Worm (Caenorhabditis elegans): ENCODE results near the gene C25E10.10.

DNA sequence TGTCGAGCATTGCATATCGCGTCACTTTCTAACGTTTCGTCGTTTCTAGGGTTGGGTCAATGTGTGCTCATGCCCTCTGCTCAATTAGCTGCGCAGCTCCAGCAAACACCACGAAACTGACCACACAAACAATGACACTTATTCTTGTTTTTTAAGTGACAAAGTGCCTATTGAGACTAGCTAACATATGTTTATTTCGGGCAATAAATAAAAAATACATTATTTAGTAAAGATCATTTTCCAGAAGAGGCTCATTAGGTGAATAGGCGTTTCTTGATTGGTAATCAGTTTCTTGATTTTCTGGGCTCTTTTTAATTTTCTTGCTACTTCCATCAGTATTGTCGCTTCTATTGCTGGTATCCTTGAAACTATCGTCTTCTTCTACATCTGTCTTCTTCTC, 13.5 kb upstream of the C25E10.10 start, which contains the start of gene T27E4.5:
- TF ChIP-seq pes-1 (GFP tag; IDR thresholded peaks at IDR 0.05) (no peak), ama-1 (optimal IDR thresholded peaks at IDR 0.05) (no peak), ceh-36 (tag; optimal IDR thresholded peaks at IDR 0.05) (no peak), aly-1 (tag; optimal IDR thresholded peaks at IDR 0.05) (no peak), ceh-13 (GFP tag; optimal IDR thresholded peaks at IDR 0.05) (no peak), F13C5.2 (tag; optimal IDR thresholded peaks at IDR 0.05) (no peak), flt-1 (GFP tag; IDR thresholded peaks at IDR 0.05) (no peak), tra-4 (tag; optimal IDR thresholded peaks at IDR 0.05) (no peak), hmbx-1 (tag; optimal IDR thresholded peaks at IDR 0.05) (no peak), hmg-4 (GFP tag; optimal IDR thresholded peaks at IDR 0.05) (no peak), scrt-1 (GFP tag; IDR thresholded peaks at IDR 0.05) (no peak), tbx-11 (GFP tag; IDR thresholded peaks at IDR 0.05) (no peak)
